Fruit fly (Drosophila melanogaster) whole organism, pupa: ENCODE measurements around the gene CG2617.

ENCODE experiments used
- CG10348 ChIP-seq: fragments of 200-800 bp; sonication (Bioruptor generic); IDR thresholded peaks from 2 replicates; pipeline ENCODE4 v1.3.6; 2022; ENCODE audit warnings: missing biosample characterization, missing genetic modification characterization
- CG15710 ChIP-seq: fragments of 200-800 bp; sonication (Bioruptor generic); optimal IDR thresholded peaks from 2 replicates; lab custom pipeline; 2018; ENCODE audit warnings: missing biosample characterization, mild to moderate bottlenecking, missing genetic modification characterization, moderate library complexity
- CG17806 ChIP-seq: fragments of 200-800 bp; sonication (Bioruptor generic); optimal IDR thresholded peaks from 2 replicates; lab custom pipeline; 2018; ENCODE audit warnings: missing biosample characterization, mild to moderate bottlenecking, missing genetic modification characterization, moderate library complexity
- CG32121 ChIP-seq: fragments of 200-800 bp; sonication (Bioruptor generic); IDR thresholded peaks from 2 replicates; pipeline ENCODE4 v1.3.6; 2022; ENCODE audit warnings: missing biosample characterization, missing genetic modification characterization
- D1 ChIP-seq: fragments of 200-800 bp; sonication (Bioruptor generic); optimal IDR thresholded peaks from 2 replicates; lab custom pipeline; 2018; ENCODE audit warnings: missing biosample characterization, mild to moderate bottlenecking, missing genetic modification characterization, moderate library complexity
- EcR ChIP-seq: fragments of 200-800 bp; sonication (Bioruptor generic); optimal IDR thresholded peaks from 3 replicates; lab custom pipeline; 2019; ENCODE audit warnings: missing biosample characterization, missing genetic modification characterization, mild to moderate bottlenecking, moderate library complexity, missing genetic modification reagents
- Pif1A ChIP-seq: fragments of 200-800 bp; sonication (Bioruptor generic); optimal IDR thresholded peaks from 3 replicates; lab custom pipeline; 2016; ENCODE audit warnings: missing biosample characterization, missing genetic modification characterization

- TF ChIP-seq CG17806 (tag; lab: Kevin White, UChicago) (no peak), Pif1A (GFP tag; lab: Kevin White, UChicago) (no peak), CG32121 (GFP tag; lab: Robert Waterston, UW) (peak; percentile 36; the same call in 1 of the 2 replicates), D1 (tag; lab: Kevin White, UChicago) (no peak), CG10348 (GFP tag; lab: Robert Waterston, UW) (no peak), EcR (GFP tag; lab: Kevin White, UChicago) (no peak), CG15710 (tag; lab: Kevin White, UChicago) (no peak)
Observed at dm6 chr2L:20724024-20724423, 41.9 kb downstream of the CG2617 start.
